Fruit fly (Drosophila melanogaster) whole organism, embryonic: ENCODE data around the gene Obp99b.

ENCODE experiments used
- Abd-B ChIP-seq: fragments of 200-800 bp; sonication (Bioruptor generic); optimal IDR thresholded peaks from 2 replicates; lab custom pipeline; 2018; ENCODE audit warnings: missing biosample characterization, mild to moderate bottlenecking, missing genetic modification characterization, moderate library complexity
- Adf1 ChIP-seq: fragments of 200-800 bp; sonication (Bioruptor generic); IDR thresholded peaks from 2 replicates; pipeline ENCODE4 v1.3.6; 2022; ENCODE audit warnings: missing biosample characterization, missing genetic modification characterization
- B-H1 ChIP-seq: fragments of 200-800 bp; sonication (Bioruptor generic); IDR thresholded peaks from 3 replicates; pipeline ENCODE4 v1.3.6; 2022; ENCODE audit warnings: missing biosample characterization, missing genetic modification characterization
- Bgb ChIP-seq: fragments of 200-800 bp; sonication (Bioruptor generic); IDR thresholded peaks from 2 replicates; pipeline ENCODE4 v1.3.6; 2022; ENCODE audit warnings: missing biosample characterization, missing genetic modification characterization; ENCODE audit not compliant: partially characterized antibody
- Bteb2 ChIP-seq: fragments of 200-800 bp; sonication (Bioruptor generic); optimal IDR thresholded peaks from 2 replicates; lab custom pipeline; 2016; ENCODE audit warnings: missing biosample characterization, missing genetic modification characterization
- CG10147 ChIP-seq: fragments of 200-800 bp; sonication (Bioruptor generic); optimal IDR thresholded peaks from 2 replicates; lab custom pipeline; 2019; ENCODE audit warnings: missing biosample characterization, mild to moderate bottlenecking, missing genetic modification characterization, moderate library complexity
- CG12219 ChIP-seq: fragments of 200-800 bp; sonication (Bioruptor generic); optimal IDR thresholded peaks from 3 replicates; lab custom pipeline; 2018; ENCODE audit warnings: missing biosample characterization, mild to moderate bottlenecking, missing genetic modification characterization
- CG12299 ChIP-seq: fragments of 200-800 bp; sonication (Bioruptor generic); optimal IDR thresholded peaks from 2 replicates; lab custom pipeline; 2018; ENCODE audit warnings: missing biosample characterization, mild to moderate bottlenecking, missing genetic modification characterization
- CG1233 ChIP-seq: fragments of 200-800 bp; sonication (Bioruptor generic); optimal IDR thresholded peaks from 4 replicates; lab custom pipeline; 2018; ENCODE audit warnings: missing biosample characterization, mild to moderate bottlenecking, missing genetic modification characterization
- CG12769 ChIP-seq: fragments of 200-800 bp; sonication (Bioruptor generic); optimal IDR thresholded peaks from 2 replicates; lab custom pipeline; 2019; ENCODE audit warnings: missing biosample characterization, mild to moderate bottlenecking, missing genetic modification characterization, moderate library complexity
- CG15073 ChIP-seq: fragments of 200-800 bp; sonication (Bioruptor generic); optimal IDR thresholded peaks from 2 replicates; lab custom pipeline; 2016; ENCODE audit warnings: missing biosample characterization, missing genetic modification characterization
- CG16863 ChIP-seq: fragments of 200-800 bp; sonication (Bioruptor generic); optimal IDR thresholded peaks from 3 replicates; lab custom pipeline; 2016; ENCODE audit warnings: missing biosample characterization, missing genetic modification characterization
- CG17359 ChIP-seq: fragments of 200-800 bp; sonication (Bioruptor generic); optimal IDR thresholded peaks from 3 replicates; lab custom pipeline; 2018; ENCODE audit warnings: missing biosample characterization, mild to moderate bottlenecking, missing genetic modification characterization, moderate library complexity
- CG2889 ChIP-seq: fragments of 200-800 bp; sonication (Bioruptor generic); IDR thresholded peaks from 3 replicates; pipeline ENCODE4 v1.3.6; 2022; ENCODE audit warnings: missing biosample characterization, missing genetic modification characterization
- CG33557 ChIP-seq: fragments of 200-800 bp; sonication (Bioruptor generic); optimal IDR thresholded peaks from 2 replicates; lab custom pipeline; 2019; ENCODE audit warnings: missing biosample characterization, mild to moderate bottlenecking, missing genetic modification characterization, moderate library complexity
- CG4730 ChIP-seq: fragments of 200-800 bp; sonication (Bioruptor generic); IDR thresholded peaks from 2 replicates; pipeline ENCODE4 v1.3.6; 2022; ENCODE audit warnings: missing biosample characterization, missing genetic modification characterization
- CG6272 ChIP-seq: fragments of 200-800 bp; sonication (Bioruptor generic); IDR thresholded peaks from 2 replicates; pipeline ENCODE4 v1.3.6; 2022; ENCODE audit warnings: missing biosample characterization, missing genetic modification characterization
- CG6683 ChIP-seq: fragments of 200-800 bp; sonication (Bioruptor generic); optimal IDR thresholded peaks from 2 replicates; lab custom pipeline; 2017; ENCODE audit warnings: missing biosample characterization, mild to moderate bottlenecking, missing genetic modification characterization, missing genetic modification reagents
- CG6813 ChIP-seq: fragments of 200-800 bp; sonication (Bioruptor generic); optimal IDR thresholded peaks from 2 replicates; lab custom pipeline; 2017; ENCODE audit warnings: missing biosample characterization, missing genetic modification characterization, mild to moderate bottlenecking, moderate library complexity, missing genetic modification reagents
- Deaf1 ChIP-seq: fragments of 200-800 bp; optimal IDR thresholded peaks from 3 replicates; lab custom pipeline; 2019; ENCODE audit warnings: missing biosample characterization, mild to moderate bottlenecking, missing genetic modification characterization, moderate library complexity
- Dll ChIP-seq: fragments of 200-800 bp; sonication (Bioruptor generic); IDR thresholded peaks from 4 replicates; pipeline ENCODE4 v1.3.6; 2022; ENCODE audit warnings: missing biosample characterization, missing genetic modification characterization; ENCODE audit not compliant: partially characterized antibody
- Dref ChIP-seq: fragments of 200-800 bp; sonication (Bioruptor generic); IDR thresholded peaks from 2 replicates; pipeline ENCODE4 v1.3.6; 2022; ENCODE audit warnings: missing biosample characterization, missing genetic modification characterization
- Elba2 ChIP-seq: fragments of 200-800 bp; sonication (Bioruptor generic); optimal IDR thresholded peaks from 3 replicates; lab custom pipeline; 2016; ENCODE audit warnings: missing biosample characterization, missing genetic modification characterization
- Fer3 ChIP-seq: fragments of 200-800 bp; sonication (Bioruptor generic); optimal IDR thresholded peaks from 2 replicates; lab custom pipeline; 2018; ENCODE audit warnings: missing biosample characterization, mild to moderate bottlenecking, missing genetic modification characterization, moderate library complexity
- H15 ChIP-seq: fragments of 200-800 bp; sonication (Bioruptor generic); IDR thresholded peaks from 3 replicates; pipeline ENCODE4 v1.3.6; 2022; ENCODE audit warnings: missing biosample characterization, missing genetic modification characterization
- HLH3B ChIP-seq: fragments of 200-800 bp; sonication (Bioruptor generic); IDR thresholded peaks from 2 replicates; pipeline ENCODE4 v1.3.6; 2022; ENCODE audit warnings: missing biosample characterization, missing genetic modification characterization
- Hmx ChIP-seq: fragments of 200-800 bp; sonication (Bioruptor generic); optimal IDR thresholded peaks from 2 replicates; lab custom pipeline; 2016; ENCODE audit warnings: missing biosample characterization, missing genetic modification characterization
- Hr3 ChIP-seq: fragments of 200-800 bp; sonication (Bioruptor generic); optimal IDR thresholded peaks from 3 replicates; lab custom pipeline; 2016; ENCODE audit warnings: missing biosample characterization, missing genetic modification characterization
- MBD-R2 ChIP-seq: fragments of 200-800 bp; sonication (Bioruptor generic); IDR thresholded peaks from 2 replicates; pipeline ENCODE4 v1.3.6; 2022; ENCODE audit warnings: missing biosample characterization, missing genetic modification characterization
- Pdp1 ChIP-seq, 2 experiments: fragments of 200-800 bp; sonication (Bioruptor generic); optimal IDR thresholded peaks; 3 replicates each; lab custom pipeline; 2016; ENCODE audit warnings: missing biosample characterization in 2 of 2, missing genetic modification characterization in 2 of 2, mild to moderate bottlenecking in 1 of 2, moderate library complexity in 1 of 2
- Sox102F ChIP-seq: fragments of 200-800 bp; sonication (Bioruptor generic); optimal IDR thresholded peaks from 2 replicates; lab custom pipeline; 2018; ENCODE audit warnings: missing biosample characterization, mild to moderate bottlenecking, missing genetic modification characterization, moderate library complexity
- abd-A ChIP-seq: fragments of 200-800 bp; sonication (Bioruptor generic); optimal IDR thresholded peaks from 3 replicates; lab custom pipeline; 2019; ENCODE audit warnings: missing biosample characterization, mild to moderate bottlenecking, missing genetic modification characterization, moderate library complexity
- bbx ChIP-seq: fragments of 200-800 bp; sonication (Bioruptor generic); IDR thresholded peaks from 2 replicates; pipeline ENCODE4 v1.3.6; 2022; ENCODE audit warnings: missing biosample characterization, missing genetic modification characterization; ENCODE audit not compliant: partially characterized antibody
- cg ChIP-seq: fragments of 200-800 bp; sonication (Bioruptor generic); optimal IDR thresholded peaks from 3 replicates; lab custom pipeline; 2019; ENCODE audit warnings: missing biosample characterization, mild to moderate bottlenecking, missing genetic modification characterization, moderate library complexity
- cwo ChIP-seq: fragments of 200-800 bp; sonication (Bioruptor generic); optimal IDR thresholded peaks from 3 replicates; lab custom pipeline; 2017; ENCODE audit warnings: missing biosample characterization, missing genetic modification characterization, mild to moderate bottlenecking, moderate library complexity, missing genetic modification reagents
- dmrt99B ChIP-seq: fragments of 200-800 bp; sonication (Bioruptor generic); optimal IDR thresholded peaks from 2 replicates; lab custom pipeline; 2018; ENCODE audit warnings: missing biosample characterization, mild to moderate bottlenecking, missing genetic modification characterization, moderate library complexity
- emc ChIP-seq: fragments of 200-800 bp; sonication (Bioruptor generic); optimal IDR thresholded peaks from 2 replicates; lab custom pipeline; 2016; ENCODE audit warnings: missing biosample characterization, missing genetic modification characterization
- hbn ChIP-seq: fragments of 200-800 bp; sonication (Bioruptor generic); IDR thresholded peaks from 2 replicates; pipeline ENCODE4 v1.3.6; 2022; ENCODE audit warnings: missing biosample characterization, missing genetic modification characterization; ENCODE audit not compliant: partially characterized antibody
- her ChIP-seq: fragments of 200-800 bp; sonication (Bioruptor generic); optimal IDR thresholded peaks from 2 replicates; lab custom pipeline; 2016; ENCODE audit warnings: missing biosample characterization, missing genetic modification characterization
- kni ChIP-seq: fragments of 200-800 bp; sonication (Bioruptor generic); optimal IDR thresholded peaks from 3 replicates; lab custom pipeline; 2017; ENCODE audit warnings: mild to moderate bottlenecking, missing biosample characterization, missing genetic modification reagents, missing genetic modification characterization
- knrl ChIP-seq: fragments of 200-800 bp; sonication (Bioruptor generic); IDR thresholded peaks from 3 replicates; pipeline ENCODE4 v1.3.6; 2022; ENCODE audit warnings: missing biosample characterization, missing genetic modification characterization; ENCODE audit not compliant: partially characterized antibody
- lov ChIP-seq, 2 experiments: fragments of 200-800 bp in 1 of 2; fragments of >200 bp in 1 of 2; sonication (Bioruptor generic) in 1 of 2; IDR thresholded peaks in 1 of 2; optimal IDR thresholded peaks in 1 of 2; 2 replicates in 1 of 2; 3 replicates in 1 of 2; pipeline versions ENCODE4 v1.3.6 to Lab custom; 2017 to 2022; ENCODE audit warnings: missing biosample characterization in 1 of 2, missing genetic modification characterization in 1 of 2
- nerfin-1 ChIP-seq: fragments of 200-800 bp; sonication (Bioruptor generic); optimal IDR thresholded peaks from 3 replicates; lab custom pipeline; 2019; ENCODE audit warnings: missing biosample characterization, mild to moderate bottlenecking, missing genetic modification characterization, moderate library complexity
- nmo ChIP-seq: fragments of 200-800 bp; sonication (Bioruptor generic); optimal IDR thresholded peaks from 2 replicates; lab custom pipeline; 2018; ENCODE audit warnings: missing biosample characterization, mild to moderate bottlenecking, missing genetic modification characterization, moderate library complexity
- org-1 ChIP-seq: fragments of 200-800 bp; sonication (Bioruptor generic); optimal IDR thresholded peaks from 2 replicates; lab custom pipeline; 2017; ENCODE audit warnings: missing biosample characterization, missing genetic modification characterization
- sens-2 ChIP-seq: fragments of 200-800 bp; sonication (Bioruptor generic); IDR thresholded peaks from 2 replicates; pipeline ENCODE4 v1.3.6; 2022; ENCODE audit warnings: missing biosample characterization, missing genetic modification characterization
- sim ChIP-seq: fragments of 200-800 bp; sonication (Bioruptor generic); IDR thresholded peaks from 2 replicates; pipeline ENCODE4 v1.3.6; 2022; ENCODE audit warnings: missing biosample characterization, missing genetic modification characterization
- trem ChIP-seq: fragments of 200-800 bp; optimal IDR thresholded peaks from 3 replicates; lab custom pipeline; 2019; ENCODE audit warnings: missing biosample characterization, mild to moderate bottlenecking, missing genetic modification characterization, moderate library complexity
- twi ChIP-seq: fragments of 200-800 bp; optimal IDR thresholded peaks from 2 replicates; lab custom pipeline; 2019; ENCODE audit warnings: missing biosample characterization, mild to moderate bottlenecking, missing genetic modification characterization, moderate library complexity
- unc-4 ChIP-seq: fragments of 200-800 bp; sonication (Bioruptor generic); IDR thresholded peaks from 2 replicates; pipeline ENCODE4 v1.3.6; 2022; ENCODE audit warnings: missing biosample characterization, missing genetic modification characterization; ENCODE audit not compliant: partially characterized antibody

The Obp99b gene

DNA sequence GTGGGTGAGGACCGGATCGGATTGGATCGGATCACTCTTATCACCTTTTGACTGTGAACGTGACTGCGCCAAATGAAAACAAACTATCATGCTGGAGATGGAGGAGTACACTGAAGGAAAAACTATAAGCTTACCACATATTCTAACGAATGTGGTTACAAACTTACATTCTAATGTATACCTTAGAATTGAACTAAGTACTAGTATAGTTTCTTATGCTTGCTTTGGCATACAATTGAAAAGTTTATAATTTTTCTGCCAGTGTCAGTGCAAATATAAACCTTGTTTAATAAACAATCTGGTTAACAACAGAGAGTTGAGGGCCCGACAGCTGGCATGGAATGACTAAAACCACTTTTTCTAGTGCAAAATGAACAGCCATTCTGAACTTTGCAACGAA is 823 bp upstream of the Obp99b start (continued):
- TF ChIP-seq Dll (GFP tag; lab: Robert Waterston, UW): no peak
- TF ChIP-seq Sox102F: peak; percentile 73
- TF ChIP-seq CG6813 (GFP tag; lab: Kevin White, UChicago): no peak
- no peak for TF ChIP-seq Bteb2 (GFP tag; lab: Kevin White, UChicago)
- TF ChIP-seq nmo (GFP tag; lab: Kevin White, UChicago): peak; percentile 25
- TF ChIP-seq MBD-R2 (GFP tag; lab: Robert Waterston, UW): no peak
- no peak for TF ChIP-seq Hmx
- TF ChIP-seq bbx (GFP tag; lab: Robert Waterston, UW): no peak
- no peak for TF ChIP-seq unc-4 (GFP tag; lab: Robert Waterston, UW)
- TF ChIP-seq hbn: no peak
- TF ChIP-seq sim (GFP tag; lab: Robert Waterston, UW): no peak
- no peak for TF ChIP-seq B-H1
- no peak for TF ChIP-seq CG6272
- no peak for TF ChIP-seq cg (GFP tag; lab: Kevin White, UChicago)
- TF ChIP-seq Deaf1: no peak
- TF ChIP-seq her (GFP tag; lab: Kevin White, UChicago): no peak
- TF ChIP-seq H15: 0 out of 3 replicates have a peak, but pooled peaks have one; percentile 16
- TF ChIP-seq kni (GFP tag; lab: Kevin White, UChicago): no peak
- TF ChIP-seq Dref (GFP tag; lab: Robert Waterston, UW): no peak
- peak; percentile 3 for TF ChIP-seq Fer3 (tag; lab: Kevin White, UChicago)
- TF ChIP-seq CG2889 (GFP tag; lab: Robert Waterston, UW): no peak
- TF ChIP-seq CG4730 (GFP tag; lab: Robert Waterston, UW): no peak
- peak; percentile 74 for TF ChIP-seq dmrt99B
- no peak for TF ChIP-seq Adf1 (GFP tag; lab: Robert Waterston, UW)
- no peak for TF ChIP-seq abd-A (tag; lab: Kevin White, UChicago)
- TF ChIP-seq cwo (GFP tag; lab: Kevin White, UChicago): peak; percentile 24
- no peak for TF ChIP-seq CG1233
- no peak for TF ChIP-seq CG33557 (GFP tag; lab: Kevin White, UChicago)
- no peak for TF ChIP-seq Hr3 (GFP tag; lab: Kevin White, UChicago)
- no peak for TF ChIP-seq lov (optimal IDR thresholded peaks at IDR 0.05; lab: Kevin White, UChicago)
- no peak for TF ChIP-seq lov (GFP tag; IDR thresholded peaks at IDR 0.05; lab: Robert Waterston, UW)
- no peak for TF ChIP-seq CG16863
- TF ChIP-seq org-1 (GFP tag; lab: Kevin White, UChicago): no peak
- no peak for TF ChIP-seq emc (GFP tag; lab: Kevin White, UChicago)
- TF ChIP-seq CG15073 (GFP tag; lab: Kevin White, UChicago): no peak
- TF ChIP-seq CG12299 (tag; lab: Kevin White, UChicago): no peak
- no peak for TF ChIP-seq Bgb (GFP tag; lab: Robert Waterston, UW)
- TF ChIP-seq sens-2: no peak; the same call in 1 of the 2 replicates
- TF ChIP-seq CG6683 (GFP tag; lab: Kevin White, UChicago): no peak
- TF ChIP-seq CG12219: no peak
- peak; percentile 55 for TF ChIP-seq CG17359 (tag; lab: Kevin White, UChicago)
- no peak for TF ChIP-seq CG10147
- no peak for TF ChIP-seq Elba2 (GFP tag; lab: Kevin White, UChicago)
- peak in 1 of 2 experiments; percentile 17 for TF ChIP-seq Pdp1 (GFP tag; optimal IDR thresholded peaks at IDR 0.05; lab: Kevin White, UChicago)
- no peak for TF ChIP-seq nerfin-1 (tag; lab: Kevin White, UChicago)
- TF ChIP-seq twi (tag; lab: Kevin White, UChicago): no peak
- no peak for TF ChIP-seq Abd-B (GFP tag; lab: Kevin White, UChicago)
- peak; percentile 43 for TF ChIP-seq HLH3B (GFP tag; lab: Robert Waterston, UW)
- TF ChIP-seq knrl (GFP tag; lab: Robert Waterston, UW): no peak
- TF ChIP-seq trem (tag; lab: Kevin White, UChicago): no peak
- no peak for TF ChIP-seq CG12769 (tag; lab: Kevin White, UChicago)
